Fruit fly (Drosophila melanogaster): ENCODE data around the gene PNUTS.

PNUTS gene

dm6 chr2L:841708-842107, 28.6 kb upstream of the PNUTS start (continued):
- TF ChIP-seq CG12299 (tag; optimal IDR thresholded peaks at IDR 0.05) (no peak), pfk (GFP tag; optimal IDR thresholded peaks at IDR 0.05) (no peak), tll (GFP tag; optimal IDR thresholded peaks at IDR 0.05) (no peak), ewg (GFP tag; optimal IDR thresholded peaks at IDR 0.05) (peak; percentile 43), vvl (GFP tag; IDR thresholded peaks at IDR 0.05) (peak; percentile 89), p53 (GFP tag; optimal IDR thresholded peaks at IDR 0.05) (no peak), pros (GFP tag; optimal IDR thresholded peaks at IDR 0.05) (no peak), CG6791 (GFP tag; IDR thresholded peaks at IDR 0.05; ENCODE audit: partially characterized antibody) (no peak), nom (GFP tag; optimal IDR thresholded peaks at IDR 0.05) (peak; percentile 95), Hsf (GFP tag; optimal IDR thresholded peaks at IDR 0.05) (peak; percentile 71), Dbx (GFP tag; IDR thresholded peaks at IDR 0.05) (peak; percentile 93), CG13287 (GFP tag; IDR thresholded peaks at IDR 0.05; ENCODE audit: partially characterized antibody) (no peak), CG10366 (GFP tag; IDR thresholded peaks at IDR 0.05) (peak; percentile 82), Hey (tag; optimal IDR thresholded peaks at IDR 0.05) (no peak), twi (tag; optimal IDR thresholded peaks at IDR 0.05) (no peak), C15 (GFP tag; IDR thresholded peaks at IDR 0.05) (peak; percentile 66; the same call in 2 of the 3 replicates), CG3995 (GFP tag; optimal IDR thresholded peaks at IDR 0.05) (peak; percentile 23), Blimp-1 (GFP tag; optimal IDR thresholded peaks at IDR 0.05) (peak; percentile 73), CG1832 (GFP tag; optimal IDR thresholded peaks at IDR 0.05) (no peak), Max (GFP tag; optimal IDR thresholded peaks at IDR 0.05) (peak; percentile 55), Dfd (GFP tag; optimal IDR thresholded peaks at IDR 0.05) (no peak), repo (GFP tag; optimal IDR thresholded peaks at IDR 0.05) (peak; percentile 23), CG10431 (GFP tag; optimal IDR thresholded peaks at IDR 0.05) (no peak), seq (GFP tag; IDR thresholded peaks at IDR 0.05) (peak; percentile 59; the same call in 1 of the 2 replicates), HLH3B (GFP tag; IDR thresholded peaks at IDR 0.05) (peak; percentile 82), Doc2 (GFP tag; IDR thresholded peaks at IDR 0.05) (0 out of 2 replicates have a peak, but pooled peaks have one; percentile 38), CG10462 (GFP tag; optimal IDR thresholded peaks at IDR 0.05) (peak; percentile 35), da (GFP tag; optimal IDR thresholded peaks at IDR 0.05) (no peak), CG2202 (tag; optimal IDR thresholded peaks at IDR 0.05) (no peak), Dll (GFP tag; IDR thresholded peaks at IDR 0.05; ENCODE audit: partially characterized antibody) (no peak), E2f2 (GFP tag; IDR thresholded peaks at IDR 0.05) (peak; percentile 61), Pdp1 (GFP tag; optimal IDR thresholded peaks at IDR 0.05) (peak; percentile 39 to 40), wdn (GFP tag; IDR thresholded peaks at IDR 0.05) (peak; percentile 88), CG2199 (GFP tag; IDR thresholded peaks at IDR 0.05) (no peak), Nf-YC (tag; optimal IDR thresholded peaks at IDR 0.05) (peak; percentile 26), BEAF-32 (GFP tag; optimal IDR thresholded peaks at IDR 0.05) (no peak), CG10209 (GFP tag; optimal IDR thresholded peaks at IDR 0.05) (peak; percentile 67), CG42726 (GFP tag; IDR thresholded peaks at IDR 0.05; ENCODE audit: partially characterized antibody) (no peak), NFAT (GFP tag; IDR thresholded peaks at IDR 0.05) (peak; percentile 87), YL-1 (GFP tag; optimal IDR thresholded peaks at IDR 0.05) (no peak), Trl (optimal IDR thresholded peaks at IDR 0.05) (no peak), Trl (GFP tag; optimal IDR thresholded peaks at IDR 0.05) (peak; percentile 32), Mes4 (GFP tag; optimal IDR thresholded peaks at IDR 0.05) (peak; percentile 63), CG4328 (GFP tag; optimal IDR thresholded peaks at IDR 0.05) (peak; percentile 24), CG9797 (GFP tag; optimal IDR thresholded peaks at IDR 0.05) (no peak), CG2116 (GFP tag; optimal IDR thresholded peaks at IDR 0.05) (peak; percentile 10), run (tag; optimal IDR thresholded peaks at IDR 0.05) (no peak), z (GFP tag; IDR thresholded peaks at IDR 0.05) (0 out of 3 replicates have a peak, but pooled peaks have one; percentile 43), CG3163 (GFP tag; optimal IDR thresholded peaks at IDR 0.05) (no peak), CG33213 (GFP tag; optimal IDR thresholded peaks at IDR 0.05) (no peak), trh (GFP tag; optimal IDR thresholded peaks at IDR 0.05) (peak; percentile 43)

Measured in whole organism, embryonic.